Worm (Caenorhabditis elegans): ENCODE measurements around the gene cest-9.1.

The cest-9.1 gene

DNA sequence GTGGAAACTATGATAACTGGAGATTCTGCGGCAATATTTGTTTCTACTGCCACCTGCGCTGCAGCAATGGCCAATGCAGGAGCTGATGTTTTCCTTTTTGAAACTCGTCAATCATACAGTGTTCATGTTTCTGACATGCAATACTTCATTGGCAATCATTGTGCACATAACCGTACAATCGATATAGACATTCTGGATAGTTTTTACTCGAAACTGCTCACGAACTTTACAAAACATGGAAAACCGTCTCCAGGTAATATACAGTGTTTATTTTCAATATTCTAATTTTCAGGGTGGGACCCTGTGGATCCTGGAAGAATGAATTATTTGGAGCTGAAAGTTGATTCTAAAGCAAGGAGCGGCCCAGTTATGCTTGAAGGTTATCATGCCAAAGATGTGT is 4.2 kb upstream of the cest-9.1 start, which contains the start of gene cest-9.2:
TSS of gene cest-9.2 (plus strand) at position 301 of the 400 bp plus-strand sequence.
- no peak for TF ChIP-seq hlh-1 (tag; optimal IDR thresholded peaks at IDR 0.05)

- TF ChIP-seq ztf-11 (tag; optimal IDR thresholded peaks at IDR 0.05) (no peak), cnd-1 (tag; optimal IDR thresholded peaks at IDR 0.05) (no peak), ham-2 (GFP tag; optimal IDR thresholded peaks at IDR 0.05) (no peak)
Observed at ce11 chrX:12222723-12223122, 3.3 kb upstream of the cest-9.1 start.

ce11 chrX:12227130-12227529 is 1.1 kb downstream of the cest-9.1 start:
- TF ChIP-seq nhr-12 (tag; optimal IDR thresholded peaks at IDR 0.05): no peak
- TF ChIP-seq lsy-2 (tag; optimal IDR thresholded peaks at IDR 0.05): no peak
- TF ChIP-seq lin-32 (GFP tag; optimal IDR thresholded peaks at IDR 0.05): no peak
- no peak for TF ChIP-seq drap-1 (GFP tag; optimal IDR thresholded peaks at IDR 0.05)
- TF ChIP-seq hlh-1 (tag; optimal IDR thresholded peaks at IDR 0.05): no peak
- TF ChIP-seq cnd-1 (tag; optimal IDR thresholded peaks at IDR 0.05): no peak

DNA sequence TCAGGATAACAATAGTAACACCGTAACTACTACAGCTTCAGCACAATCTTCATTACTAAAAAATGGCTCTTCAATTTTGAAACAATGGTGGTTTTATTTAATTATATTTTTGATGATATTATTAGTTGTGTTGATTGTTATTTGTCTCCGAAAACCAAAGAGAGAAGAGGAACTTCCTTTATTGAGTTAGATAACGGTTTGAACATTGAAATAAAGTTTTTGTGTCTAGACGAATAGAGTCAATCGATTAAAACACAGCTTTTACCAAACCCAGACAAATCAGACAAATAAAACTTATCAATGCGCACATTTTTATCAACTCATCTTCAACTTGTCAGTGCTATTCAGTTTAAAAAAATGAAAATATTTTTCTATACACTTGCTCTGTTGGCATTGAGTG is 3.7 kb downstream of the cest-9.1 start, which contains the start of gene cest-7:
TSS of gene cest-7 (plus strand) at position 301 of the 400 bp plus-strand sequence.
- no peak for TF ChIP-seq ztf-11 (tag; optimal IDR thresholded peaks at IDR 0.05)
- TF ChIP-seq nhr-28 (tag; optimal IDR thresholded peaks at IDR 0.05): no peak
- TF ChIP-seq cnd-1 (tag; optimal IDR thresholded peaks at IDR 0.05): no peak

DNA sequence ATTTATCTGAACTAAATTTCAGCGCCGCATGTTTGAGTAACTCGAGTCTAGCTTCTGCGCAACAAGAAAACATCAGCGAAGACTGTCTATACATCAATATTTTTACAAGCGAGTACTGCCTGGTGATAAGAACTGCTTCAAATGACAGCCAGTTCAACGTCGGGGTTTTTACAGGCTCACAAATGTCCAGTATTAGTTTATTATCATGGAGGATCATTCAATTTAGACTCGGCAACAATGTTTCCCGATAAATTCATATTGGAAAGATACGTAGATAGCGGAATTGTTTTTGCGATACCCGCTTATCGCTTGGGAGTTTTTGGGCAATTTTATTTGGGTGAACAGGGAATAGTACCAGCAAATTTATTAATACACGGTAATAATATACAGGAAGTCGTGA is 4.4 kb downstream of the cest-9.1 start:
- no peak for TF ChIP-seq lsy-2 (tag; optimal IDR thresholded peaks at IDR 0.05)
- no peak for TF ChIP-seq pha-4 (tag; optimal IDR thresholded peaks at IDR 0.05)
- no peak for TF ChIP-seq snpc-4 (tag; optimal IDR thresholded peaks at IDR 0.05)
- TF ChIP-seq blmp-1 (tag; optimal IDR thresholded peaks at IDR 0.05): no peak
- no peak for TF ChIP-seq ces-1 (GFP tag; optimal IDR thresholded peaks at IDR 0.05)
- no peak for TF ChIP-seq mls-2 (tag; optimal IDR thresholded peaks at IDR 0.05)
- no peak for TF ChIP-seq ceh-43 (GFP tag; optimal IDR thresholded peaks at IDR 0.05)
- TF ChIP-seq nhr-237 (tag; optimal IDR thresholded peaks at IDR 0.05): no peak
- no peak for TF ChIP-seq elt-1 (tag; optimal IDR thresholded peaks at IDR 0.05; ENCODE audit: borderline replicate concordance, insufficient read depth)
- TF ChIP-seq sem-2 (GFP tag; optimal IDR thresholded peaks at IDR 0.05): no peak
- no peak for TF ChIP-seq ceh-39 (tag; optimal IDR thresholded peaks at IDR 0.05)
- TF ChIP-seq unc-39 (tag; optimal IDR thresholded peaks at IDR 0.05): no peak
- TF ChIP-seq unc-62 (GFP tag; optimal IDR thresholded peaks at IDR 0.05): no peak
- no peak for TF ChIP-seq sptf-1 (tag; optimal IDR thresholded peaks at IDR 0.05)

DNA sequence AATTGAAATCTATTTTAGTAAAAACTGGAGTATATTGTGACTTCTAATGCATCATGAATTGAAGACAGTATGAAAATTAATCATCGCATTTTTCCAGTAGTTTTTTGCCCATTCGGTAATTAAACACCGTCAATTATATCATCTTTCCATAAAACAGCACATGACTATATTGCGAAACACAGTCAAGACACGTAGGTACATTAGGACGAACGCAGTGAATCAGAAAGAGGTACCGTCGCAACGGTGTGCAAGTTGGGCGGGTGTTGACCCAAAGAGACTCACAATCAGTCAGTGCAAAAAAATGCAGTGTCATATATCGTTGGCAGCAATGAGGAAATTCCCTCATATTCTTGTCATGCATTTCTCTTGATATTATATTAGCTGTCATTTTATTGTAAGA is 8.4 kb downstream of the cest-9.1 start:
- TF ChIP-seq flh-1 (GFP tag; optimal IDR thresholded peaks at IDR 0.05) (no peak), drap-1 (GFP tag; optimal IDR thresholded peaks at IDR 0.05) (no peak), nhr-12 (tag; optimal IDR thresholded peaks at IDR 0.05) (no peak), mls-2 (tag; optimal IDR thresholded peaks at IDR 0.05) (no peak)

- TF ChIP-seq lin-13 (tag; optimal IDR thresholded peaks at IDR 0.05): no peak
- no peak for TF ChIP-seq ztf-11 (tag; optimal IDR thresholded peaks at IDR 0.05)
- no peak for TF ChIP-seq ces-1 (GFP tag; optimal IDR thresholded peaks at IDR 0.05)
- TF ChIP-seq hlh-1 (tag; optimal IDR thresholded peaks at IDR 0.05): no peak
- no peak for TF ChIP-seq cnd-1 (tag; optimal IDR thresholded peaks at IDR 0.05)
- TF ChIP-seq mls-2 (tag; optimal IDR thresholded peaks at IDR 0.05): no peak
- TF ChIP-seq elt-1 (tag; optimal IDR thresholded peaks at IDR 0.05; ENCODE audit: borderline replicate concordance, insufficient read depth): no peak
- no peak for TF ChIP-seq mab-5 (tag; optimal IDR thresholded peaks at IDR 0.05)
- no peak for TF ChIP-seq nhr-28 (tag; optimal IDR thresholded peaks at IDR 0.05)
- TF ChIP-seq pha-4 (tag; optimal IDR thresholded peaks at IDR 0.05): no peak
- TF ChIP-seq sem-2 (GFP tag; optimal IDR thresholded peaks at IDR 0.05): no peak
- TF ChIP-seq drap-1 (GFP tag; optimal IDR thresholded peaks at IDR 0.05): no peak
- no peak for TF ChIP-seq lsy-2 (tag; optimal IDR thresholded peaks at IDR 0.05)
- no peak for TF ChIP-seq snpc-4 (tag; optimal IDR thresholded peaks at IDR 0.05)
- no peak for TF ChIP-seq ceh-39 (tag; optimal IDR thresholded peaks at IDR 0.05)
- TF ChIP-seq bed-3 (GFP tag; optimal IDR thresholded peaks at IDR 0.05): no peak
- TF ChIP-seq mep-1 (tag; optimal IDR thresholded peaks at IDR 0.05): no peak
- no peak for TF ChIP-seq nhr-2 (tag; optimal IDR thresholded peaks at IDR 0.05)
- TF ChIP-seq sptf-1 (tag; optimal IDR thresholded peaks at IDR 0.05): no peak
Observed at ce11 chrX:12235388-12235787, 9.4 kb downstream of the cest-9.1 start, which contains the start of gene C23H4.6. Gene C23H4.6, plus strand, starts transcription at chrX:12235606.
